Fruit fly (Drosophila melanogaster) whole organism, embryonic: ENCODE results near the gene CG7565.

ENCODE experiments used
- Atf6 ChIP-seq: fragments of 200-800 bp; sonication (Bioruptor generic); IDR thresholded peaks from 2 replicates; pipeline ENCODE4 v1.3.6; 2022; ENCODE audit warnings: missing biosample characterization, missing genetic modification characterization
- B-H2 ChIP-seq: fragments of 200-800 bp; sonication (Bioruptor generic); optimal IDR thresholded peaks from 2 replicates; lab custom pipeline; 2018; ENCODE audit warnings: missing biosample characterization, mild to moderate bottlenecking, missing genetic modification characterization
- CG10431 ChIP-seq: fragments of 200-800 bp; sonication (Bioruptor generic); optimal IDR thresholded peaks from 3 replicates; lab custom pipeline; 2018; ENCODE audit warnings: missing biosample characterization, mild to moderate bottlenecking, missing genetic modification characterization
- CG11398 ChIP-seq: fragments of 200-800 bp; sonication (Bioruptor generic); optimal IDR thresholded peaks from 2 replicates; lab custom pipeline; 2016; ENCODE audit warnings: missing biosample characterization, missing genetic modification characterization
- CG11504 ChIP-seq: fragments of 200-800 bp; sonication (Bioruptor generic); optimal IDR thresholded peaks from 3 replicates; lab custom pipeline; 2019; ENCODE audit warnings: missing biosample characterization, mild to moderate bottlenecking, missing genetic modification characterization, moderate library complexity
- CG13424 ChIP-seq: fragments of 200-800 bp; sonication (Bioruptor generic); optimal IDR thresholded peaks from 2 replicates; lab custom pipeline; 2019; ENCODE audit warnings: missing biosample characterization, mild to moderate bottlenecking, missing genetic modification characterization, moderate library complexity
- CG14710 ChIP-seq: fragments of 200-800 bp; sonication (Bioruptor generic); optimal IDR thresholded peaks from 3 replicates; lab custom pipeline; 2019; ENCODE audit warnings: missing biosample characterization, mild to moderate bottlenecking, missing genetic modification characterization, moderate library complexity
- CG15073 ChIP-seq: fragments of 200-800 bp; sonication (Bioruptor generic); optimal IDR thresholded peaks from 2 replicates; lab custom pipeline; 2016; ENCODE audit warnings: missing biosample characterization, missing genetic modification characterization
- CG17359 ChIP-seq: fragments of 200-800 bp; sonication (Bioruptor generic); optimal IDR thresholded peaks from 3 replicates; lab custom pipeline; 2018; ENCODE audit warnings: missing biosample characterization, mild to moderate bottlenecking, missing genetic modification characterization, moderate library complexity
- CG1792 ChIP-seq: fragments of 200-800 bp; sonication (Bioruptor generic); optimal IDR thresholded peaks from 2 replicates; lab custom pipeline; 2016; ENCODE audit warnings: missing biosample characterization, missing genetic modification characterization
- CG18011 ChIP-seq: fragments of 200-800 bp; sonication (Bioruptor generic); optimal IDR thresholded peaks from 2 replicates; lab custom pipeline; 2017; ENCODE audit warnings: missing biosample characterization, missing genetic modification characterization, mild to moderate bottlenecking, moderate library complexity, missing genotype
- CG18619 ChIP-seq: fragments of 200-800 bp; sonication (Bioruptor generic); optimal IDR thresholded peaks from 3 replicates; lab custom pipeline; 2017; ENCODE audit warnings: missing biosample characterization, mild to moderate bottlenecking, missing genetic modification characterization
- CG2120 ChIP-seq: fragments of 200-800 bp; sonication (Bioruptor generic); optimal IDR thresholded peaks from 3 replicates; lab custom pipeline; 2016; ENCODE audit warnings: missing biosample characterization, missing genetic modification characterization
- CG2129 ChIP-seq: fragments of 200-800 bp; sonication (Bioruptor generic); IDR thresholded peaks from 2 replicates; pipeline ENCODE4 v1.3.6; 2022; ENCODE audit warnings: missing biosample characterization, missing genetic modification characterization; ENCODE audit not compliant: partially characterized antibody
- CG30020 ChIP-seq: fragments of 200-800 bp; optimal IDR thresholded peaks from 2 replicates; lab custom pipeline; 2019; ENCODE audit warnings: missing biosample characterization, mild to moderate bottlenecking, missing genetic modification characterization, moderate library complexity
- CG4360 ChIP-seq: fragments of 200-800 bp; sonication (Bioruptor generic); IDR thresholded peaks from 2 replicates; pipeline ENCODE4 v1.3.6; 2022; ENCODE audit warnings: missing biosample characterization, missing genetic modification characterization
- CG4617 ChIP-seq: fragments of 200-800 bp; sonication (Bioruptor generic); optimal IDR thresholded peaks from 3 replicates; lab custom pipeline; 2016; ENCODE audit warnings: missing biosample characterization, missing genetic modification characterization, borderline replicate concordance
- CG7745 ChIP-seq: fragments of 200-800 bp; sonication (Bioruptor generic); optimal IDR thresholded peaks from 2 replicates; lab custom pipeline; 2018; ENCODE audit warnings: missing biosample characterization, mild to moderate bottlenecking, missing genetic modification characterization, moderate library complexity
- CG7786 ChIP-seq: fragments of 200-800 bp; sonication (Bioruptor generic); optimal IDR thresholded peaks from 2 replicates; lab custom pipeline; 2016; ENCODE audit warnings: missing biosample characterization, missing genetic modification characterization
- CG8281 ChIP-seq: fragments of 200-800 bp; sonication (Bioruptor generic); optimal IDR thresholded peaks from 2 replicates; lab custom pipeline; 2018; ENCODE audit warnings: missing biosample characterization, mild to moderate bottlenecking, missing genetic modification characterization, moderate library complexity
- Dfd ChIP-seq, 2 experiments: fragments of >200 bp; optimal IDR thresholded peaks; 2 replicates each; lab custom pipeline; 2017; ENCODE audit warnings: missing biosample characterization in 2 of 2, missing genetic modification characterization in 2 of 2
- Dip2 ChIP-seq: fragments of 200-800 bp; sonication (Bioruptor generic); IDR thresholded peaks from 2 replicates; pipeline ENCODE4 v1.3.6; 2022; ENCODE audit warnings: missing biosample characterization, missing genetic modification characterization
- ERR ChIP-seq: fragments of 200-800 bp; sonication (Bioruptor generic); optimal IDR thresholded peaks from 2 replicates; lab custom pipeline; 2016; ENCODE audit warnings: missing biosample characterization, missing genetic modification characterization
- Hand ChIP-seq: fragments of 200-800 bp; sonication (Bioruptor generic); optimal IDR thresholded peaks from 2 replicates; lab custom pipeline; 2017; ENCODE audit warnings: mild to moderate bottlenecking, missing biosample characterization, missing genetic modification reagents, missing genetic modification characterization
- Hr39 ChIP-seq: fragments of >200 bp; optimal IDR thresholded peaks from 2 replicates; lab custom pipeline; 2017
- Hsf ChIP-seq: fragments of 200-800 bp; sonication (Bioruptor generic); optimal IDR thresholded peaks from 3 replicates; lab custom pipeline; 2016; ENCODE audit warnings: missing biosample characterization, missing genetic modification characterization
- MBD-R2 ChIP-seq: fragments of 200-800 bp; sonication (Bioruptor generic); IDR thresholded peaks from 2 replicates; pipeline ENCODE4 v1.3.6; 2022; ENCODE audit warnings: missing biosample characterization, missing genetic modification characterization
- Med ChIP-seq: fragments of 200-800 bp; sonication (Bioruptor generic); peaks from one replicate; lab custom pipeline; 2016; ENCODE audit warnings: missing biosample characterization, missing genetic modification characterization, mild to moderate bottlenecking, inconsistent platforms, moderate library complexity
- Meics ChIP-seq: fragments of 200-800 bp; sonication (Bioruptor generic); optimal IDR thresholded peaks from 2 replicates; lab custom pipeline; 2017; ENCODE audit warnings: missing biosample characterization, mild to moderate bottlenecking, missing genetic modification characterization
- YL-1 ChIP-seq: fragments of 200-800 bp; sonication (Bioruptor generic); optimal IDR thresholded peaks from 3 replicates; lab custom pipeline; 2017; ENCODE audit warnings: missing biosample characterization, mild to moderate bottlenecking, missing genetic modification characterization
- ap ChIP-seq: fragments of 200-800 bp; sonication (Bioruptor generic); IDR thresholded peaks from 2 replicates; pipeline ENCODE4 v1.3.6; 2022; ENCODE audit warnings: missing biosample characterization, missing genetic modification characterization
- ara ChIP-seq: fragments of 200-800 bp; sonication (Bioruptor generic); IDR thresholded peaks from 2 replicates; pipeline ENCODE4 v1.3.6; 2022; ENCODE audit warnings: missing biosample characterization, missing genetic modification characterization
- bowl ChIP-seq: fragments of 200-800 bp; sonication (Bioruptor generic); IDR thresholded peaks from 2 replicates; pipeline ENCODE4 v1.3.6; 2022; ENCODE audit warnings: missing biosample characterization, missing genetic modification characterization
- caup ChIP-seq: fragments of 200-800 bp; sonication (Bioruptor generic); optimal IDR thresholded peaks from 3 replicates; lab custom pipeline; 2017; ENCODE audit warnings: missing biosample characterization, mild to moderate bottlenecking, missing genetic modification characterization, moderate library complexity; ENCODE audit not compliant: severe bottlenecking
- chm ChIP-seq: fragments of 200-800 bp; sonication (Bioruptor generic); IDR thresholded peaks from 2 replicates; pipeline ENCODE4 v1.3.6; 2022; ENCODE audit warnings: missing biosample characterization, missing genetic modification characterization
- ci ChIP-seq: fragments of 200-800 bp; sonication (Bioruptor generic); IDR thresholded peaks from 3 replicates; pipeline ENCODE4 v1.3.6; 2022; ENCODE audit warnings: missing biosample characterization, missing genetic modification characterization
- corto ChIP-seq: fragments of 200-800 bp; sonication (Bioruptor generic); optimal IDR thresholded peaks from 2 replicates; lab custom pipeline; 2016; ENCODE audit warnings: missing biosample characterization, mild to moderate bottlenecking, missing genetic modification characterization, moderate library complexity
- dm ChIP-seq: fragments of 200-800 bp; sonication (Bioruptor generic); optimal IDR thresholded peaks from 3 replicates; lab custom pipeline; 2016; ENCODE audit warnings: missing biosample characterization, missing genetic modification characterization
- dmrt99B ChIP-seq: fragments of 200-800 bp; sonication (Bioruptor generic); optimal IDR thresholded peaks from 2 replicates; lab custom pipeline; 2018; ENCODE audit warnings: missing biosample characterization, mild to moderate bottlenecking, missing genetic modification characterization, moderate library complexity
- hb ChIP-seq: fragments of 200-800 bp; sonication (Bioruptor generic); IDR thresholded peaks from 3 replicates; pipeline ENCODE4 v1.3.6; 2022; ENCODE audit warnings: missing biosample characterization, missing genetic modification characterization; ENCODE audit not compliant: partially characterized antibody
- kay ChIP-seq: fragments of 200-800 bp; sonication (Bioruptor generic); optimal IDR thresholded peaks from 2 replicates; lab custom pipeline; 2016; ENCODE audit warnings: missing biosample characterization, missing genetic modification characterization
- knrl ChIP-seq: fragments of 200-800 bp; sonication (Bioruptor generic); IDR thresholded peaks from 3 replicates; pipeline ENCODE4 v1.3.6; 2022; ENCODE audit warnings: missing biosample characterization, missing genetic modification characterization; ENCODE audit not compliant: partially characterized antibody
- lilli ChIP-seq: fragments of 200-800 bp; sonication (Bioruptor generic); optimal IDR thresholded peaks from 3 replicates; lab custom pipeline; 2016; ENCODE audit warnings: missing biosample characterization, missing genetic modification characterization
- mirr ChIP-seq: fragments of 200-800 bp; sonication (Bioruptor generic); optimal IDR thresholded peaks from 3 replicates; lab custom pipeline; 2018; ENCODE audit warnings: missing biosample characterization, mild to moderate bottlenecking, missing genetic modification characterization
- pnt ChIP-seq: fragments of 200-800 bp; sonication (Bioruptor generic); optimal IDR thresholded peaks from 3 replicates; lab custom pipeline; 2016; ENCODE audit warnings: missing biosample characterization, missing genetic modification characterization
- toy ChIP-seq: fragments of 200-800 bp; sonication (Bioruptor generic); IDR thresholded peaks from 2 replicates; pipeline ENCODE4 v1.3.6; 2022; ENCODE audit warnings: missing biosample characterization, missing genetic modification characterization
- unc-4 ChIP-seq: fragments of 200-800 bp; sonication (Bioruptor generic); IDR thresholded peaks from 2 replicates; pipeline ENCODE4 v1.3.6; 2022; ENCODE audit warnings: missing biosample characterization, missing genetic modification characterization; ENCODE audit not compliant: partially characterized antibody
- usp ChIP-seq: fragments of >200 bp; optimal IDR thresholded peaks from 2 replicates; lab custom pipeline; 2017; ENCODE audit warnings: missing biosample characterization, missing genetic modification characterization
- z ChIP-seq: fragments of 200-800 bp; sonication (Bioruptor generic); IDR thresholded peaks from 3 replicates; pipeline ENCODE4 v1.3.6; 2022; ENCODE audit warnings: missing biosample characterization, missing genetic modification characterization
- zen ChIP-seq: fragments of 200-800 bp; sonication (Bioruptor generic); optimal IDR thresholded peaks from 3 replicates; lab custom pipeline; 2018; ENCODE audit warnings: missing biosample characterization, mild to moderate bottlenecking, missing genetic modification characterization, moderate library complexity

Gene CG7565

DNA sequence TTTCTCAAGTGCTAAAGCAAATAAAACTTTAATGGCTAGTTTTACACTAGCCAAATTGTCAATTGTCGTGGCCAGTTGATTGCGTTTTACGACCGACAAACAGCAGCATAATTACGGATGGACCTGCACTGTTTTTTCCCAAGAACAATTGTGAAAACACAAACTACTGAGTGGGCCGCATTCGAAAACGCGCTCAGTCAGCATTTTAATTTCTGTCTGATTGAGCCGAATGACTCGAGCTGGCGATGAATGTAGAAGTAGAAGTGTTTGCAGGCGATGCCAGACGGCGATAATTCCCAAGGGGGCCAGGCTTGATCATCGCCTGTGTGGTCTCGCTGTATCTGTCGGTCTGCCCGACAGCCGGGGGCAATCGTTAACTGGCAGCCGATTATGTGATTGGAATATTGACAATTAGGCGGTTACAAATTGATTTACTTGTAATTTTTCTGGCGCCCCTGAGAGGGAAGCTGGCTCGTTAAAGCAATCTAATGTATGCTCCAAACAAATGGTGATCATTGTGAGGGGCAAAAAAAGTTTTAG lies 31.9 kb downstream of the CG7565 start (continued):
- TF ChIP-seq CG4617 (GFP tag; lab: Kevin White, UChicago) (no peak), CG14710 (tag; lab: Kevin White, UChicago) (no peak), CG10431 (GFP tag; lab: Kevin White, UChicago) (no peak), Dip2 (GFP tag; lab: Robert Waterston, UW) (no peak), pnt (GFP tag; lab: Kevin White, UChicago) (no peak), Med (peak; percentile 57), ERR (GFP tag; lab: Kevin White, UChicago) (no peak), kay (GFP tag; lab: Kevin White, UChicago) (no peak), chm (GFP tag; lab: Robert Waterston, UW) (0 out of 2 replicates have a peak, but pooled peaks have one; percentile 8), bowl (GFP tag; lab: Robert Waterston, UW) (no peak), unc-4 (GFP tag; lab: Robert Waterston, UW) (no peak), Dfd (GFP tag; optimal IDR thresholded peaks at IDR 0.05; lab: Kevin White, UChicago) (no peak), ap (GFP tag; lab: Robert Waterston, UW) (0 out of 2 replicates have a peak, but pooled peaks have one; percentile 4), YL-1 (GFP tag; lab: Kevin White, UChicago) (no peak), hb (GFP tag; lab: Robert Waterston, UW) (no peak), usp (GFP tag; lab: Kevin White, UChicago) (no peak), CG30020 (no peak), CG13424 (no peak), ara (GFP tag; lab: Robert Waterston, UW) (no peak), Atf6 (GFP tag; lab: Robert Waterston, UW) (no peak), ci (GFP tag; lab: Robert Waterston, UW) (0 out of 3 replicates have a peak, but pooled peaks have one; percentile 44), lilli (GFP tag; lab: Kevin White, UChicago) (no peak), CG18011 (GFP tag; lab: Kevin White, UChicago) (no peak), CG18619 (GFP tag; lab: Kevin White, UChicago) (no peak), dmrt99B (tag; lab: Kevin White, UChicago) (no peak), CG4360 (GFP tag; lab: Robert Waterston, UW) (0 out of 2 replicates have a peak, but pooled peaks have one; percentile 9), CG17359 (tag; lab: Kevin White, UChicago) (peak; percentile 2), CG1792 (no peak), Hr39 (no peak), B-H2 (no peak), Hand (GFP tag; lab: Kevin White, UChicago) (no peak), CG7786 (peak; percentile 14), MBD-R2 (GFP tag; lab: Robert Waterston, UW) (no peak), corto (GFP tag; lab: Kevin White, UChicago) (no peak), CG11398 (no peak), Meics (GFP tag; lab: Kevin White, UChicago) (no peak), CG2129 (GFP tag; lab: Robert Waterston, UW) (no peak), CG2120 (no peak), toy (GFP tag; lab: Robert Waterston, UW) (no peak), mirr (GFP tag; lab: Kevin White, UChicago) (peak; percentile 16), knrl (no peak), zen (no peak), CG11504 (tag; lab: Kevin White, UChicago) (no peak), Hsf (GFP tag; lab: Kevin White, UChicago) (no peak), z (GFP tag; lab: Robert Waterston, UW) (0 out of 3 replicates have a peak, but pooled peaks have one; percentile 30), CG7745 (tag; lab: Kevin White, UChicago) (no peak), CG15073 (GFP tag; lab: Kevin White, UChicago) (no peak), caup (GFP tag; lab: Kevin White, UChicago) (no peak), dm (GFP tag; lab: Kevin White, UChicago) (no peak), CG8281 (tag; lab: Kevin White, UChicago) (peak; percentile 72)
